Fruit fly (Drosophila melanogaster) whole organism, embryonic: ENCODE data around the gene CG12974.

Source experiments
- Atf-2 ChIP-seq: fragments of 200-800 bp; sonication (Bioruptor generic); optimal IDR thresholded peaks from 2 replicates; lab custom pipeline; 2016; ENCODE audit warnings: missing biosample characterization, missing genetic modification characterization
- Bdp1 ChIP-seq: fragments of 200-800 bp; sonication (Bioruptor generic); optimal IDR thresholded peaks from 3 replicates; lab custom pipeline; 2016; ENCODE audit warnings: missing biosample characterization, missing genetic modification characterization
- CG11247 ChIP-seq: fragments of 200-800 bp; sonication (Bioruptor generic); IDR thresholded peaks from 2 replicates; pipeline ENCODE4 v1.3.6; 2022; ENCODE audit warnings: missing biosample characterization, missing genetic modification characterization
- CG1233 ChIP-seq: fragments of 200-800 bp; sonication (Bioruptor generic); optimal IDR thresholded peaks from 4 replicates; lab custom pipeline; 2018; ENCODE audit warnings: missing biosample characterization, mild to moderate bottlenecking, missing genetic modification characterization
- CG12659 ChIP-seq: fragments of 200-800 bp; sonication (Bioruptor generic); optimal IDR thresholded peaks from 3 replicates; lab custom pipeline; 2017; ENCODE audit warnings: mild to moderate bottlenecking, missing biosample characterization, missing genetic modification reagents, missing genetic modification characterization
- CG12942 ChIP-seq: fragments of 200-800 bp; sonication (Bioruptor generic); optimal IDR thresholded peaks from 3 replicates; lab custom pipeline; 2016; ENCODE audit warnings: missing biosample characterization, missing genetic modification characterization
- CG17568 ChIP-seq: fragments of 200-800 bp; sonication (Bioruptor generic); optimal IDR thresholded peaks from 2 replicates; lab custom pipeline; 2018; ENCODE audit warnings: missing biosample characterization, mild to moderate bottlenecking, missing genetic modification characterization, moderate library complexity
- CG17612 ChIP-seq: fragments of 200-800 bp; sonication (Bioruptor generic); IDR thresholded peaks from 2 replicates; pipeline ENCODE4 v1.3.6; 2022; ENCODE audit warnings: missing biosample characterization, missing genetic modification characterization
- CG2678 ChIP-seq: fragments of 200-800 bp; sonication (Bioruptor generic); optimal IDR thresholded peaks from 3 replicates; lab custom pipeline; 2019; ENCODE audit warnings: missing biosample characterization, mild to moderate bottlenecking, missing genetic modification characterization, moderate library complexity
- CG2712 ChIP-seq: fragments of 200-800 bp; optimal IDR thresholded peaks from 3 replicates; lab custom pipeline; 2019; ENCODE audit warnings: missing biosample characterization, mild to moderate bottlenecking, missing genetic modification characterization, moderate library complexity
- CG42726 ChIP-seq: fragments of 200-800 bp; sonication (Bioruptor generic); IDR thresholded peaks from 2 replicates; pipeline ENCODE4 v1.3.6; 2022; ENCODE audit warnings: missing biosample characterization, missing genetic modification characterization; ENCODE audit not compliant: partially characterized antibody
- CG4707 ChIP-seq: fragments of 200-800 bp; sonication (Bioruptor generic); optimal IDR thresholded peaks from 2 replicates; lab custom pipeline; 2018; ENCODE audit warnings: missing biosample characterization, mild to moderate bottlenecking, missing genetic modification characterization, moderate library complexity
- CG6765 ChIP-seq: fragments of 200-800 bp; sonication (Bioruptor generic); optimal IDR thresholded peaks from 3 replicates; lab custom pipeline; 2017; ENCODE audit warnings: missing biosample characterization, mild to moderate bottlenecking, missing genetic modification characterization
- CG7556 ChIP-seq: fragments of 200-800 bp; sonication (Bioruptor generic); optimal IDR thresholded peaks from 2 replicates; lab custom pipeline; 2017; ENCODE audit warnings: missing biosample characterization, mild to moderate bottlenecking, missing genetic modification characterization
- CG9727 ChIP-seq: fragments of 200-800 bp; sonication (Bioruptor generic); optimal IDR thresholded peaks from 3 replicates; lab custom pipeline; 2017; ENCODE audit warnings: missing biosample characterization, mild to moderate bottlenecking, missing genetic modification characterization
- CG9817 ChIP-seq: fragments of 200-800 bp; sonication (Bioruptor generic); optimal IDR thresholded peaks from 2 replicates; lab custom pipeline; 2018; ENCODE audit warnings: missing biosample characterization, mild to moderate bottlenecking, missing genetic modification characterization, moderate library complexity
- Dip2 ChIP-seq: fragments of 200-800 bp; sonication (Bioruptor generic); IDR thresholded peaks from 2 replicates; pipeline ENCODE4 v1.3.6; 2022; ENCODE audit warnings: missing biosample characterization, missing genetic modification characterization
- Drgx ChIP-seq: fragments of 200-800 bp; sonication (Bioruptor generic); IDR thresholded peaks from 2 replicates; pipeline ENCODE4 v1.3.6; 2022; ENCODE audit warnings: missing biosample characterization, missing genetic modification characterization
- Elba2 ChIP-seq: fragments of 200-800 bp; sonication (Bioruptor generic); optimal IDR thresholded peaks from 3 replicates; lab custom pipeline; 2016; ENCODE audit warnings: missing biosample characterization, missing genetic modification characterization
- Hsf ChIP-seq: fragments of 200-800 bp; sonication (Bioruptor generic); optimal IDR thresholded peaks from 3 replicates; lab custom pipeline; 2016; ENCODE audit warnings: missing biosample characterization, missing genetic modification characterization
- MTF-1 ChIP-seq: fragments of 200-800 bp; sonication (Bioruptor generic); optimal IDR thresholded peaks from 2 replicates; lab custom pipeline; 2018; ENCODE audit warnings: missing biosample characterization, mild to moderate bottlenecking, missing genetic modification characterization, borderline replicate concordance
- Meics ChIP-seq: fragments of 200-800 bp; sonication (Bioruptor generic); optimal IDR thresholded peaks from 2 replicates; lab custom pipeline; 2017; ENCODE audit warnings: missing biosample characterization, mild to moderate bottlenecking, missing genetic modification characterization
- NC2β ChIP-seq: fragments of 200-800 bp; sonication (Bioruptor generic); optimal IDR thresholded peaks from 2 replicates; lab custom pipeline; 2016; ENCODE audit warnings: missing biosample characterization, missing genetic modification characterization
- Nf-YA ChIP-seq: fragments of 200-800 bp; sonication (Bioruptor generic); IDR thresholded peaks from 2 replicates; pipeline ENCODE4 v1.3.6; 2022; ENCODE audit warnings: missing biosample characterization, missing genetic modification characterization
- PHDP ChIP-seq: fragments of 200-800 bp; sonication (Bioruptor generic); optimal IDR thresholded peaks from 3 replicates; lab custom pipeline; 2018; ENCODE audit warnings: missing biosample characterization, mild to moderate bottlenecking, missing genetic modification characterization, moderate library complexity
- Scr ChIP-seq: fragments of 200-800 bp; sonication (Bioruptor generic); IDR thresholded peaks from 2 replicates; pipeline ENCODE4 v1.3.6; 2022; ENCODE audit warnings: missing biosample characterization, missing genetic modification characterization; ENCODE audit not compliant: partially characterized antibody
- Side ChIP-seq: fragments of 200-800 bp; sonication (Bioruptor generic); optimal IDR thresholded peaks from 2 replicates; lab custom pipeline; 2016; ENCODE audit warnings: missing biosample characterization, missing genetic modification characterization
- Usf ChIP-seq: fragments of 200-800 bp; sonication (Bioruptor generic); optimal IDR thresholded peaks from 2 replicates; lab custom pipeline; 2017; ENCODE audit warnings: missing genotype, missing biosample characterization, missing genetic modification characterization
- YL-1 ChIP-seq: fragments of 200-800 bp; sonication (Bioruptor generic); optimal IDR thresholded peaks from 3 replicates; lab custom pipeline; 2017; ENCODE audit warnings: missing biosample characterization, mild to moderate bottlenecking, missing genetic modification characterization
- ab ChIP-seq: fragments of 200-800 bp; sonication (Bioruptor generic); optimal IDR thresholded peaks from 2 replicates; lab custom pipeline; 2016; ENCODE audit warnings: missing biosample characterization, missing genetic modification characterization
- amos ChIP-seq: fragments of 200-800 bp; sonication (Bioruptor generic); IDR thresholded peaks from 2 replicates; pipeline ENCODE4 v1.3.6; 2022; ENCODE audit warnings: missing biosample characterization, missing genetic modification characterization; ENCODE audit not compliant: partially characterized antibody
- ash1 ChIP-seq: fragments of 200-800 bp; sonication (Bioruptor generic); optimal IDR thresholded peaks from 2 replicates; lab custom pipeline; 2018; ENCODE audit warnings: missing biosample characterization, mild to moderate bottlenecking, missing genetic modification characterization
- cad ChIP-seq: fragments of >200 bp; optimal IDR thresholded peaks from 2 replicates; lab custom pipeline; 2017; ENCODE audit warnings: missing biosample characterization, missing genetic modification characterization
- jigr1 ChIP-seq: fragments of 200-800 bp; sonication (Bioruptor generic); IDR thresholded peaks from 3 replicates; pipeline ENCODE4 v1.3.6; 2022; ENCODE audit warnings: missing biosample characterization, missing genetic modification characterization
- jing ChIP-seq: fragments of 200-800 bp; sonication (Bioruptor generic); optimal IDR thresholded peaks from 2 replicates; lab custom pipeline; 2018; ENCODE audit warnings: missing biosample characterization, mild to moderate bottlenecking, missing genetic modification characterization
- lbe ChIP-seq: fragments of 200-800 bp; sonication (Bioruptor generic); optimal IDR thresholded peaks from 2 replicates; lab custom pipeline; 2016; ENCODE audit warnings: missing biosample characterization, mild to moderate bottlenecking, missing genetic modification characterization
- lilli ChIP-seq: fragments of 200-800 bp; sonication (Bioruptor generic); optimal IDR thresholded peaks from 3 replicates; lab custom pipeline; 2016; ENCODE audit warnings: missing biosample characterization, missing genetic modification characterization
- mam ChIP-seq: fragments of 200-800 bp; sonication (Bioruptor generic); optimal IDR thresholded peaks from 3 replicates; lab custom pipeline; 2016; ENCODE audit warnings: missing biosample characterization, missing genetic modification characterization
- nerfin-1 ChIP-seq: fragments of 200-800 bp; sonication (Bioruptor generic); optimal IDR thresholded peaks from 3 replicates; lab custom pipeline; 2019; ENCODE audit warnings: missing biosample characterization, mild to moderate bottlenecking, missing genetic modification characterization, moderate library complexity
- pho ChIP-seq: fragments of 200-800 bp; sonication (Bioruptor generic); optimal IDR thresholded peaks from 2 replicates; lab custom pipeline; 2016; ENCODE audit warnings: missing biosample characterization, missing genetic modification characterization
- row ChIP-seq: fragments of 200-800 bp; sonication (Bioruptor generic); IDR thresholded peaks from 3 replicates; pipeline ENCODE4 v1.3.6; 2022; ENCODE audit warnings: missing biosample characterization, missing genetic modification characterization
- schlank ChIP-seq: fragments of 200-800 bp; sonication (Bioruptor generic); optimal IDR thresholded peaks from 2 replicates; lab custom pipeline; 2018; ENCODE audit warnings: missing biosample characterization, mild to moderate bottlenecking, missing genetic modification characterization
- scrt ChIP-seq: fragments of 200-800 bp; sonication (Bioruptor generic); optimal IDR thresholded peaks from 2 replicates; lab custom pipeline; 2018; ENCODE audit warnings: missing biosample characterization, mild to moderate bottlenecking, missing genetic modification characterization, moderate library complexity
- sd ChIP-seq: fragments of 200-800 bp; sonication (Bioruptor generic); optimal IDR thresholded peaks from 3 replicates; lab custom pipeline; 2018; ENCODE audit warnings: missing biosample characterization, mild to moderate bottlenecking, missing genetic modification characterization, moderate library complexity
- sens ChIP-seq: fragments of 200-800 bp; sonication (Bioruptor generic); peaks from one replicate; lab custom pipeline; 2016; ENCODE audit warnings: missing biosample characterization, missing genetic modification characterization
- sug ChIP-seq: fragments of 200-800 bp; optimal IDR thresholded peaks from 2 replicates; lab custom pipeline; 2019; ENCODE audit warnings: missing biosample characterization, mild to moderate bottlenecking, missing genetic modification characterization, moderate library complexity
- tup ChIP-seq: fragments of 200-800 bp; sonication (Bioruptor generic); optimal IDR thresholded peaks from 2 replicates; lab custom pipeline; 2016; ENCODE audit warnings: missing biosample characterization, mild to moderate bottlenecking, missing genetic modification characterization, moderate library complexity
- vvl ChIP-seq: fragments of 200-800 bp; sonication (Bioruptor generic); IDR thresholded peaks from 2 replicates; pipeline ENCODE4 v1.3.6; 2022; ENCODE audit warnings: missing biosample characterization, missing genetic modification characterization
- zfh1 ChIP-seq: fragments of 200-800 bp; sonication (Bioruptor generic); IDR thresholded peaks from 3 replicates; pipeline ENCODE4 v1.3.6; 2022; ENCODE audit warnings: missing biosample characterization, missing genetic modification characterization
- zfh2 ChIP-seq: fragments of 200-800 bp; sonication (Bioruptor generic); optimal IDR thresholded peaks from 2 replicates; lab custom pipeline; 2016; ENCODE audit warnings: missing biosample characterization, missing genetic modification characterization

CG12974 gene

dm6 chr3L:21279876-21280566 is 5.7 kb downstream of the CG12974 start, which contains the start of gene AcCoAS (continued):
- TF ChIP-seq CG42726 (GFP tag; lab: Robert Waterston, UW) (no peak), Drgx (GFP tag; lab: Robert Waterston, UW) (peak; percentile 62), CG2712 (peak; percentile 14), lilli (GFP tag; lab: Kevin White, UChicago) (peak; percentile 71), sens (GFP tag; lab: Kevin White, UChicago) (peak; percentile 84), amos (GFP tag; lab: Robert Waterston, UW) (peak; percentile 51; the same call in 1 of the 2 replicates), Usf (no peak), zfh1 (0 out of 3 replicates have a peak, but pooled peaks have one; percentile 13), zfh2 (GFP tag; lab: Kevin White, UChicago) (peak; percentile 54), nerfin-1 (tag; lab: Kevin White, UChicago) (no peak), PHDP (tag; lab: Kevin White, UChicago) (peak; percentile 16), Meics (GFP tag; lab: Kevin White, UChicago) (peak; percentile 52), schlank (tag; lab: Kevin White, UChicago) (peak; percentile 44), Side (GFP tag; lab: Kevin White, UChicago) (peak; percentile 60), CG7556 (peak; percentile 32), mam (peak; percentile 19), lbe (GFP tag; lab: Kevin White, UChicago) (peak; percentile 54), CG1233 (GFP tag; lab: Kevin White, UChicago) (peak; percentile 31), tup (GFP tag; lab: Kevin White, UChicago) (no peak), CG11247 (GFP tag; lab: Robert Waterston, UW) (no peak), vvl (peak; percentile 33; the same call in 1 of the 2 replicates), Dip2 (GFP tag; lab: Robert Waterston, UW) (no peak), Bdp1 (GFP tag; lab: Kevin White, UChicago) (no peak), CG4707 (no peak), ab (no peak), cad (no peak), jing (GFP tag; lab: Kevin White, UChicago) (no peak), sug (tag; lab: Kevin White, UChicago) (peak; percentile 98), row (GFP tag; lab: Robert Waterston, UW) (no peak), jigr1 (GFP tag; lab: Robert Waterston, UW) (no peak), Scr (GFP tag; lab: Robert Waterston, UW) (0 out of 2 replicates have a peak, but pooled peaks have one; percentile 39), CG9817 (no peak), Hsf (GFP tag; lab: Kevin White, UChicago) (peak; percentile 26), CG2678 (tag; lab: Kevin White, UChicago) (peak; percentile 54), pho (GFP tag; lab: Kevin White, UChicago) (peak; percentile 30), YL-1 (GFP tag; lab: Kevin White, UChicago) (peak; percentile 0), CG12659 (GFP tag; lab: Kevin White, UChicago) (peak; percentile 44), Elba2 (GFP tag; lab: Kevin White, UChicago) (no peak), ash1 (GFP tag; lab: Kevin White, UChicago) (peak; percentile 15), Atf-2 (GFP tag; lab: Kevin White, UChicago) (no peak), scrt (GFP tag; lab: Kevin White, UChicago) (peak; percentile 48), CG12942 (no peak), Nf-YA (no peak), NC2β (no peak), MTF-1 (GFP tag; lab: Kevin White, UChicago) (peak; percentile 14), CG9727 (GFP tag; lab: Kevin White, UChicago) (peak; percentile 38), CG17612 (GFP tag; lab: Robert Waterston, UW) (no peak), CG6765 (GFP tag; lab: Kevin White, UChicago) (peak; percentile 52), CG17568 (GFP tag; lab: Kevin White, UChicago) (peak; percentile 10), sd (tag; lab: Kevin White, UChicago) (peak; percentile 19)
